Worm (Caenorhabditis elegans) whole organism, early embryonic: Measurements from ENCODE around the gene T24C4.10.

Experiments
- B0310.2 ChIP-seq: sonication (generic microtip); optimal IDR thresholded peaks from 2 replicates; lab custom pipeline; 2016; ENCODE audit warnings: mild to moderate bottlenecking, missing genetic modification characterization, missing compliant biosample characterization
- F13C5.2 ChIP-seq: sonication (generic microtip); optimal IDR thresholded peaks from 2 replicates; lab custom pipeline; 2017; ENCODE audit warnings: mild to moderate bottlenecking, missing genetic modification characterization, inconsistent platforms, missing compliant biosample characterization
- aly-1 ChIP-seq: sonication (generic microtip); optimal IDR thresholded peaks from 2 replicates; lab custom pipeline; 2016; ENCODE audit warnings: missing genetic modification characterization, missing compliant biosample characterization
- ama-1 ChIP-seq: fragments of 150-350 bp; optimal IDR thresholded peaks from 2 replicates; lab custom pipeline; 2014
- ceh-13 ChIP-seq: fragments of 200-800 bp; sonication (Bioruptor generic); optimal IDR thresholded peaks from 2 replicates; lab custom pipeline; 2018; ENCODE audit warnings: mild to moderate bottlenecking, missing genetic modification characterization, missing compliant biosample characterization
- ceh-36 ChIP-seq: sonication (generic microtip); optimal IDR thresholded peaks from 2 replicates; lab custom pipeline; 2016; ENCODE audit warnings: missing genetic modification characterization, inconsistent platforms, missing compliant biosample characterization
- flt-1 ChIP-seq: fragments of 200-800 bp; sonication (Bioruptor generic); IDR thresholded peaks from 2 replicates; pipeline ENCODE4 v1.3.6; 2022; ENCODE audit warnings: missing genetic modification characterization, missing compliant biosample characterization
- hmbx-1 ChIP-seq: sonication (generic microtip); optimal IDR thresholded peaks from 2 replicates; lab custom pipeline; 2016; ENCODE audit warnings: mild to moderate bottlenecking, missing genetic modification characterization, missing compliant biosample characterization
- hmg-4 ChIP-seq: fragments of 200-800 bp; sonication (Bioruptor generic); optimal IDR thresholded peaks from 2 replicates; lab custom pipeline; 2018; ENCODE audit warnings: mild to moderate bottlenecking, missing genetic modification characterization, missing compliant biosample characterization
- pes-1 ChIP-seq: fragments of 200-800 bp; sonication (Bioruptor generic); IDR thresholded peaks from 2 replicates; pipeline ENCODE4 v1.3.6; 2022; ENCODE audit warnings: missing genetic modification reagents, missing genetic modification characterization, missing compliant biosample characterization
- sea-1 ChIP-seq: fragments of 200-800 bp; sonication (Bioruptor generic); conservative IDR thresholded peaks from 2 replicates; pipeline ENCODE4 v1.3.6; 2022; ENCODE audit warnings: missing genetic modification characterization, missing compliant biosample characterization
- tbx-11 ChIP-seq: fragments of 200-800 bp; sonication (Bioruptor generic); IDR thresholded peaks from 2 replicates; pipeline ENCODE4 v1.3.6; 2022; ENCODE audit warnings: missing genetic modification characterization, missing compliant biosample characterization
- tra-4 ChIP-seq: sonication (generic microtip); optimal IDR thresholded peaks from 2 replicates; lab custom pipeline; 2017; ENCODE audit warnings: missing genetic modification characterization, missing compliant biosample characterization

DNA sequence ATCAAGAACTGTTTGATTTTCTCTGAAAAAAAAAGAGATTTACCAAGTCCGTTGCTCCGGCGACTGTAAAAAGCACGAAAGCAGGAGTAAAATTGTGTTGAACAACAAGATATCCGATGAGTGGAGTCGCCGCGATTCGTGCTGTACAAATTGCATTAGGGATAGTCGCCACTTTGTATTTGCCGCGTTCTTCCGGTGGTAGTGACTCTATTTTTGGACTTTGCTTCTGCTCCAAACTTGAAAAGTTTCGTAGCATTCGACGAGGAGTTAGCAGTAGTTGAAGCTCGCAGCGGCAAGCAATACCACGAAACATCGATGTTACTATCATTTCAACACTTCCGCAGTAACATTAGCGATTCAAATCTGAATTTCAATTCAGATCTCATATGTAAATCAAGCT, 18.5 kb upstream of the T24C4.10 start, which contains the start of gene crls-1:
- TF ChIP-seq ama-1 (lab: Kevin White, UChicago), result no peak
- TF ChIP-seq tbx-11 (GFP tag; lab: Robert Waterston, UW), result no peak
- TF ChIP-seq B0310.2, result no peak
- no peak for TF ChIP-seq tra-4 (tag; lab: Kevin White, UChicago)
- TF ChIP-seq ceh-13, result no peak
- no peak for TF ChIP-seq flt-1 (GFP tag; lab: Robert Waterston, UW)
- no peak for TF ChIP-seq ceh-36 (tag; lab: Kevin White, UChicago)
- no peak for TF ChIP-seq hmbx-1 (tag; lab: Kevin White, UChicago)
- TF ChIP-seq hmg-4, result no peak
- no peak for TF ChIP-seq sea-1 (GFP tag; lab: Robert Waterston, UW)
- TF ChIP-seq pes-1, result no peak
- TF ChIP-seq aly-1 (tag; lab: Kevin White, UChicago), result no peak
- no peak for TF ChIP-seq F13C5.2
